Worm (Caenorhabditis elegans): ENCODE measurements around the gene R10H10.4.

ce11 chrIV:10429129-10429528 lies 34.4 kb upstream of the R10H10.4 start, which contains the start of gene F13B12.2:
- no peak for TF ChIP-seq ref-1 (GFP tag; conservative IDR thresholded peaks at IDR 0.05)
- no peak for TF ChIP-seq ztf-29 (GFP tag; IDR thresholded peaks at IDR 0.05)
- TF ChIP-seq tab-1 (GFP tag; IDR thresholded peaks at IDR 0.05), result no peak
- TF ChIP-seq flt-1 (GFP tag; IDR thresholded peaks at IDR 0.05), result no peak
- TF ChIP-seq ztf-23 (GFP tag; IDR thresholded peaks at IDR 0.05), result no peak
- TF ChIP-seq klf-2 (GFP tag; conservative IDR thresholded peaks at IDR 0.05), result no peak
